Worm (Caenorhabditis elegans) whole organism, L3 larva: ENCODE data around the gene hpl-2.

Experiments
- R02D3.7 ChIP-seq: fragments of 150-350 bp; optimal IDR thresholded peaks from 2 replicates; lab custom pipeline; 2014; ENCODE audit warnings: missing biosample characterization, missing genetic modification characterization
- ceh-16 ChIP-seq: sonication (generic microtip); optimal IDR thresholded peaks from 2 replicates; lab custom pipeline; 2017; ENCODE audit warnings: missing biosample characterization, missing genetic modification characterization
- ceh-28 ChIP-seq: fragments of 150-350 bp; optimal IDR thresholded peaks from 2 replicates; lab custom pipeline; 2014; ENCODE audit warnings: missing biosample characterization, missing genetic modification reagents, missing genetic modification characterization
- ceh-82 ChIP-seq: fragments of 150-350 bp; optimal IDR thresholded peaks from 2 replicates; lab custom pipeline; 2014; ENCODE audit warnings: missing biosample characterization, missing genetic modification characterization
- ceh-9 ChIP-seq: sonication (generic microtip); optimal IDR thresholded peaks from 2 replicates; lab custom pipeline; 2018; ENCODE audit warnings: missing biosample characterization, missing genetic modification characterization
- daf-12 ChIP-seq: fragments of 150-350 bp; optimal IDR thresholded peaks from 2 replicates; lab custom pipeline; 2014; ENCODE audit warnings: missing biosample characterization, missing genetic modification reagents, missing genetic modification characterization
- egl-27 ChIP-seq: sonication (generic microtip); optimal IDR thresholded peaks from 4 replicates; lab custom pipeline; 2017; ENCODE audit warnings: missing biosample characterization, missing genetic modification reagents, missing genetic modification characterization
- egl-5 ChIP-seq: fragments of 150-350 bp; optimal IDR thresholded peaks from 2 replicates; lab custom pipeline; 2017; ENCODE audit warnings: missing biosample characterization, missing genetic modification reagents, missing genetic modification characterization, inconsistent platforms
- elt-3 ChIP-seq, 3 experiments: fragments of 150-350 bp in 1 of 3; sonication (generic microtip) in 2 of 3; optimal IDR thresholded peaks; 2 replicates in 2 of 3; 4 replicates in 1 of 3; lab custom pipeline; 2014 to 2017; ENCODE audit warnings: missing biosample characterization in 3 of 3, missing genetic modification characterization in 3 of 3
- eor-1 ChIP-seq, 2 experiments: fragments of 150-350 bp; optimal IDR thresholded peaks; 2 replicates each; lab custom pipeline; 2014 to 2018; ENCODE audit warnings: missing biosample characterization in 2 of 2, missing genetic modification characterization in 2 of 2
- fkh-10 ChIP-seq: sonication (generic microtip); optimal IDR thresholded peaks from 2 replicates; lab custom pipeline; 2017; ENCODE audit warnings: missing biosample characterization, missing genetic modification reagents, missing genetic modification characterization
- fkh-2 ChIP-seq: fragments of 150-350 bp; optimal IDR thresholded peaks from 2 replicates; lab custom pipeline; 2014; ENCODE audit warnings: missing biosample characterization, missing genetic modification reagents, missing genetic modification characterization
- fos-1 ChIP-seq: fragments of 150-350 bp; optimal IDR thresholded peaks from 2 replicates; lab custom pipeline; 2014; ENCODE audit warnings: missing biosample characterization, missing genetic modification characterization
- hmg-11 ChIP-seq: sonication (generic microtip); optimal IDR thresholded peaks from 2 replicates; lab custom pipeline; 2016; ENCODE audit warnings: missing genetic modification characterization, missing compliant biosample characterization
- jun-1 ChIP-seq: fragments of 150-350 bp; optimal IDR thresholded peaks from 2 replicates; lab custom pipeline; 2014; ENCODE audit warnings: missing biosample characterization, missing genetic modification reagents, missing genetic modification characterization
- lin-15B ChIP-seq: fragments of 150-350 bp; optimal IDR thresholded peaks from 2 replicates; lab custom pipeline; 2014; ENCODE audit warnings: missing biosample characterization, missing genetic modification characterization
- lin-39 ChIP-seq: fragments of 150-350 bp; optimal IDR thresholded peaks from 2 replicates; lab custom pipeline; 2018; ENCODE audit warnings: missing biosample characterization, missing genetic modification reagents, missing genetic modification characterization
- lsy-12 ChIP-seq: sonication (generic microtip); optimal IDR thresholded peaks from 2 replicates; lab custom pipeline; 2016; ENCODE audit warnings: mild to moderate bottlenecking, missing genetic modification characterization, missing compliant biosample characterization
- mml-1 ChIP-seq: fragments of 150-350 bp; sonication (generic microtip); optimal IDR thresholded peaks from 3 replicates; lab custom pipeline; 2014; ENCODE audit warnings: missing biosample characterization, missing genetic modification characterization
- nfya-1 ChIP-seq: sonication (generic microtip); optimal IDR thresholded peaks from 2 replicates; lab custom pipeline; 2017; ENCODE audit warnings: missing genetic modification characterization, mild to moderate bottlenecking, missing compliant biosample characterization, antibody characterized with exemption, moderate library complexity; ENCODE audit not compliant: insufficient read depth
- nhr-11 ChIP-seq: fragments of 150-350 bp; optimal IDR thresholded peaks from 2 replicates; lab custom pipeline; 2014; ENCODE audit warnings: missing biosample characterization, missing genetic modification characterization
- nhr-12 ChIP-seq: fragments of 150-350 bp; optimal IDR thresholded peaks from 2 replicates; lab custom pipeline; 2014; ENCODE audit warnings: missing biosample characterization, missing genetic modification characterization
- nhr-23 ChIP-seq: fragments of 150-350 bp; optimal IDR thresholded peaks from 2 replicates; lab custom pipeline; 2014; ENCODE audit warnings: missing biosample characterization, missing genetic modification reagents, missing genetic modification characterization
- nhr-237 ChIP-seq: fragments of 150-350 bp; optimal IDR thresholded peaks from 2 replicates; lab custom pipeline; 2014; ENCODE audit warnings: missing biosample characterization, missing genetic modification characterization
- nhr-28 ChIP-seq: fragments of 150-350 bp; optimal IDR thresholded peaks from 2 replicates; lab custom pipeline; 2014; ENCODE audit warnings: missing biosample characterization, missing genetic modification characterization
- nhr-43 ChIP-seq: sonication (generic microtip); optimal IDR thresholded peaks from 2 replicates; lab custom pipeline; 2016; ENCODE audit warnings: mild to moderate bottlenecking, missing genetic modification characterization, missing compliant biosample characterization; ENCODE audit not compliant: poor library complexity, severe bottlenecking
- nhr-67 ChIP-seq: fragments of 150-350 bp; optimal IDR thresholded peaks from 2 replicates; lab custom pipeline; 2014; ENCODE audit warnings: missing biosample characterization, missing genetic modification characterization
- nhr-76 ChIP-seq: fragments of 150-350 bp; sonication (generic microtip); optimal IDR thresholded peaks from 5 replicates; lab custom pipeline; 2014; ENCODE audit warnings: missing biosample characterization, missing genetic modification characterization
- nhr-77 ChIP-seq: fragments of 150-350 bp; optimal IDR thresholded peaks from 2 replicates; lab custom pipeline; 2014; ENCODE audit warnings: missing biosample characterization, missing genetic modification characterization
- pha-4 ChIP-seq: fragments of 150-350 bp; optimal IDR thresholded peaks from 2 replicates; lab custom pipeline; 2014; ENCODE audit warnings: missing biosample characterization, missing genetic modification reagents, missing genetic modification characterization
- pqm-1 ChIP-seq: fragments of 150-350 bp; optimal IDR thresholded peaks from 2 replicates; lab custom pipeline; 2017; ENCODE audit warnings: missing biosample characterization, missing genetic modification characterization, inconsistent platforms
- sea-2 ChIP-seq: fragments of 150-350 bp; sonication (generic microtip); optimal IDR thresholded peaks from 4 replicates; lab custom pipeline; 2014; ENCODE audit warnings: missing biosample characterization, missing genetic modification reagents, missing genetic modification characterization
- snpc-4 ChIP-seq: fragments of 150-350 bp; optimal IDR thresholded peaks from 2 replicates; lab custom pipeline; 2014; ENCODE audit warnings: missing biosample characterization, missing genetic modification characterization
- tbx-2 ChIP-seq: sonication (generic microtip); optimal IDR thresholded peaks from 2 replicates; lab custom pipeline; 2016; ENCODE audit warnings: mild to moderate bottlenecking, missing genetic modification characterization, missing compliant biosample characterization
- unc-39 ChIP-seq: sonication (generic microtip); optimal IDR thresholded peaks from 4 replicates; lab custom pipeline; 2017; ENCODE audit warnings: missing biosample characterization, missing genetic modification characterization
- zag-1 ChIP-seq: fragments of 150-350 bp; optimal IDR thresholded peaks from 2 replicates; lab custom pipeline; 2014; ENCODE audit warnings: missing biosample characterization, missing genetic modification characterization
- ztf-11 ChIP-seq: fragments of 150-350 bp; optimal IDR thresholded peaks from 2 replicates; lab custom pipeline; 2014; ENCODE audit warnings: missing biosample characterization, missing genetic modification characterization
- ztf-4 ChIP-seq: fragments of 150-350 bp; optimal IDR thresholded peaks from 2 replicates; lab custom pipeline; 2014; ENCODE audit warnings: missing biosample characterization, missing genetic modification characterization

hpl-2 gene

ce11 chrIII:10755480-10756066 lies at the start of gene hpl-2:
Gene hpl-2 (minus strand): TSS chrIII:10755530.
- TF ChIP-seq egl-5 (tag; lab: Kevin White, UChicago) (no peak), ztf-11 (tag; lab: Kevin White, UChicago) (no peak), pha-4 (no peak), zag-1 (tag; lab: Kevin White, UChicago) (no peak), nhr-43 (tag; lab: Kevin White, UChicago) (no peak), ceh-82 (tag; lab: Kevin White, UChicago) (no peak), elt-3 (tag; optimal IDR thresholded peaks at IDR 0.05; lab: Kevin White, UChicago) (no peak), pqm-1 (tag; lab: Kevin White, UChicago) (no peak), nhr-237 (tag; lab: Kevin White, UChicago) (no peak), sea-2 (GFP tag; lab: Kevin White, UChicago) (no peak), ceh-28 (tag; lab: Kevin White, UChicago) (no peak), nfya-1 (tag; lab: Kevin White, UChicago) (no peak), nhr-23 (no peak), mml-1 (tag; lab: Kevin White, UChicago) (no peak), lsy-12 (no peak), lin-39 (tag; lab: Kevin White, UChicago) (no peak)

ce11 chrIII:10802032-10802431 lies 46.7 kb upstream of the hpl-2 start, which contains the start of gene K11D9.3:
Gene K11D9.3 (minus strand): TSS chrIII:10802212.
- TF ChIP-seq ztf-11 (tag; lab: Kevin White, UChicago) = no peak
- TF ChIP-seq ceh-28 (tag; lab: Kevin White, UChicago) = no peak
- no peak for TF ChIP-seq nhr-76 (tag; lab: Kevin White, UChicago)
- TF ChIP-seq unc-39 (tag; lab: Kevin White, UChicago) = no peak
- TF ChIP-seq egl-5 (tag; lab: Kevin White, UChicago) = no peak
- no peak for TF ChIP-seq ceh-16 (tag; lab: Kevin White, UChicago)
- TF ChIP-seq, all 47 proteins: peak for 0

ce11 chrIII:10794049-10794448 lies 38.7 kb upstream of the hpl-2 start, which contains the start of gene clec-163:
Gene clec-163 (plus strand): TSS chrIII:10794349.
- TF ChIP-seq nhr-77 (tag; lab: Kevin White, UChicago) = no peak
- no peak for TF ChIP-seq ztf-11 (tag; lab: Kevin White, UChicago)
- TF ChIP-seq ceh-82 (tag; lab: Kevin White, UChicago) = no peak
- no peak for TF ChIP-seq tbx-2 (tag; lab: Kevin White, UChicago)

- TF ChIP-seq ceh-28 (tag; lab: Kevin White, UChicago) (peak; percentile 73), pqm-1 (tag; lab: Kevin White, UChicago) (no peak)
Measured at ce11 chrIII:10791233-10791632, 35.9 kb upstream of the hpl-2 start.

ce11 chrIII:10783052-10783451 lies 27.7 kb upstream of the hpl-2 start:
- TF ChIP-seq nhr-12 (no peak), jun-1 (tag; lab: Kevin White, UChicago) (no peak), R02D3.7 (tag; lab: Kevin White, UChicago) (no peak), nhr-77 (tag; lab: Kevin White, UChicago) (no peak), snpc-4 (no peak), ceh-9 (tag; lab: Kevin White, UChicago) (no peak), pha-4 (no peak), fkh-2 (tag; lab: Kevin White, UChicago) (no peak), nhr-43 (tag; lab: Kevin White, UChicago) (no peak), elt-3 (tag; optimal IDR thresholded peaks at IDR 0.05; lab: Kevin White, UChicago) (no peak), lin-39 (tag; lab: Kevin White, UChicago) (no peak), egl-5 (tag; lab: Kevin White, UChicago) (no peak), ceh-82 (tag; lab: Kevin White, UChicago) (no peak), fkh-10 (GFP tag; lab: Kevin White, UChicago) (no peak), daf-12 (no peak)

- TF ChIP-seq nhr-23 (no peak), hmg-11 (no peak), ztf-4 (tag; lab: Kevin White, UChicago) (no peak), nhr-11 (tag; lab: Kevin White, UChicago) (no peak), lin-15B (tag; lab: Kevin White, UChicago) (no peak), fos-1 (tag; lab: Kevin White, UChicago) (no peak), zag-1 (tag; lab: Kevin White, UChicago) (no peak), jun-1 (tag; lab: Kevin White, UChicago) (no peak), nhr-28 (tag; lab: Kevin White, UChicago) (no peak), unc-39 (tag; lab: Kevin White, UChicago) (no peak), nhr-67 (no peak), eor-1 (tag; optimal IDR thresholded peaks at IDR 0.05; lab: Kevin White, UChicago) (no peak), egl-27 (tag; lab: Kevin White, UChicago) (no peak), ceh-16 (tag; lab: Kevin White, UChicago) (no peak), nhr-237 (tag; lab: Kevin White, UChicago) (no peak), ceh-82 (tag; lab: Kevin White, UChicago) (no peak), nhr-12 (no peak), tbx-2 (tag; lab: Kevin White, UChicago) (no peak)
Measured at ce11 chrIII:10781553-10781952, 26.2 kb upstream of the hpl-2 start, which contains the start of gene ptr-19. Gene ptr-19 (plus strand): TSS chrIII:10781853.
